Fruit fly (Drosophila melanogaster): ENCODE data around the gene unc-4.

Gene unc-4

dm6 chrX:17768130-17768697 lies at the start of gene unc-4:
TSS of gene unc-4 (plus strand) at chrX:17768569.
- TF ChIP-seq CG17801 (GFP tag; optimal IDR thresholded peaks at IDR 0.05; ENCODE audit: partially characterized antibody) = no peak

- TF ChIP-seq CG17801 (GFP tag; optimal IDR thresholded peaks at IDR 0.05; ENCODE audit: partially characterized antibody) = no peak
Observed at dm6 chrX:17718927-17719691, 49.3 kb upstream of the unc-4 start.

dm6 chrX:17720261-17721052 lies 47.9 kb upstream of the unc-4 start:
- no peak for TF ChIP-seq CG17801 (GFP tag; optimal IDR thresholded peaks at IDR 0.05; ENCODE audit: partially characterized antibody)

dm6 chrX:17722912-17723311 lies 45.5 kb upstream of the unc-4 start:
- no peak for TF ChIP-seq CG17801 (GFP tag; optimal IDR thresholded peaks at IDR 0.05; ENCODE audit: partially characterized antibody)

dm6 chrX:17724288-17724914 lies 44.0 kb upstream of the unc-4 start:
- TF ChIP-seq CG17801 (GFP tag; optimal IDR thresholded peaks at IDR 0.05; ENCODE audit: partially characterized antibody) = no peak

- TF ChIP-seq CG17801 (GFP tag; optimal IDR thresholded peaks at IDR 0.05; ENCODE audit: partially characterized antibody) = no peak
Observed at dm6 chrX:17725937-17726489, 42.4 kb upstream of the unc-4 start.

DNA sequence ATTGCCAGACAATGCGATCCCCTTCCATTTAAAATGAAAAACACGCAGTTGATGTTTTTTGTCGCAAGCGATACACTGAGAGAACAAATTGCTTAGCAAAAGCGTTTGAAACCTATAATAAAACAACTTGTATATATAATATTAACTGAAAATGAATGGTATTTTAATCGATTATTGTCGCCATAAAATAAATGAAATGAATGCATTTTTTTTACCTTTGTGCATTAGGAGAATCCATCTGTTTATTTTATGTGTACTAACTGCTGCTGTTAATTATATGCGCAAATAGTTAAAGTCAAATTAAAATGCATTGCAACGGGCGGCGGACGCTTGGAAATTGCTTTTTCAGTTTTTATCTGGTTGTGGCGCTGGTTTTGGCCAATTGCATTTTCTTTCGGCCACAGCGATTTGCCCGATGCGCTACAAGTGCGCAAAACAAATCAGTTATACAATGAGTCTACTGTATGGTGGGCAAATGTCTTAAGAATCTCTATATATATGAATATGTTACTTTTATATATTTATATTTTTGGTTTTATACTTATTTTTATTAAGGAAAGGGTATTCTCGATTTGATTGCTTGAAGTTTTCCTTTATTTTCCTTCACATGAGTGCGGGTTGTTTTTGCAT lies 41.7 kb upstream of the unc-4 start:
- peak; percentile 50 for TF ChIP-seq CG17801 (GFP tag; optimal IDR thresholded peaks at IDR 0.05; ENCODE audit: partially characterized antibody)

DNA sequence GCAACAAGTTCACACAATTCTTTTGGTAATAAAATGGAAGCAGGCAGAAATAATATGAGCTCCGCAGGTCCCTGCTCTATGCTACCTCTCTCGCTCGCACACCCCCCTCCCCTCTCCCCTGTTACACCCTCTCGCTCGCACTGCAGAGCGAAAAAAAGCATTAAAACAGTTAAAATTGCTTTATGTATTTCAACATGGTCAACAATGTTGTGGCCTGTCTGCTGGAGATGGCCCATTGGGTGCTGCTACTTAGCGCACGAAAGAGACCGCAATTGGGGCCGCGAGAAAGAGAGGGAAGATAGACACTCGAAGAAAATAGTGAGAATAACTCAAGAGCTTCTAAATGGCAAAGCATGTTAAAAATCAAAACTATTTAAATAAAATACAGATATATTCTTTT lies 40.0 kb upstream of the unc-4 start:
- no peak for TF ChIP-seq CG17801 (GFP tag; optimal IDR thresholded peaks at IDR 0.05; ENCODE audit: partially characterized antibody)

dm6 chrX:17732076-17732475 lies 36.3 kb upstream of the unc-4 start:
- TF ChIP-seq CG17801 (GFP tag; optimal IDR thresholded peaks at IDR 0.05; ENCODE audit: partially characterized antibody) = peak; percentile 43

- TF ChIP-seq CG17801 (GFP tag; optimal IDR thresholded peaks at IDR 0.05; ENCODE audit: partially characterized antibody) = no peak
Observed at dm6 chrX:17732684-17733083, 35.7 kb upstream of the unc-4 start.

- TF ChIP-seq CG17801 (GFP tag; optimal IDR thresholded peaks at IDR 0.05; ENCODE audit: partially characterized antibody) = no peak
Observed at dm6 chrX:17733698-17734248, 34.6 kb upstream of the unc-4 start.

DNA sequence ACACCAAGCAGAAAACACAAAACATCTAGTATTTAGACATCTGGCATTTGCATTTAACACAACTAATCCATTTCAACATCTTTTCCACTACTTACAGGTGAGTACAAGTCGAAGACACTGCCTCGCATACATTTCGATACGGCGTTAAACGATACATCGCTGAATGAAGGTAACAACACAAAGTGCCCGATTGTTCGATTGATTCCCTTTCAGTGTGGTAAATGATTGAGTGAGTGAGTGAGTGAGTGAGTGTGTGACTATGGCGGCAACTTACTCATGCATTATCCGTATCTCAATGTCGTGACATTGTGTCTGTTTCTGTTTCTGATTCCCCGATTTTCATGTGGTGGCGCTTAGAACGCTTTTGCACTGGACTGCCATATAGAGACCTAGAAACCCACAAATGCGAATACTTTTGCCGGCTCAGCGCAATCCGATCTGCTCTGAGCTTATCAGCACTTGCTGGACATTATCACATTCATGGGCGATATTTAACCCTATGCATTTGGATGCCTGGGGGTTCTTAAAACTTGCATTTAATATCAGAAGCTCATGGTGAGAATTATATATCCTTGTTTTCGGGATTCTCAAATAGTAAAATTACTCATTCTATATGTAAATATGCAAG lies 32.2 kb upstream of the unc-4 start:
- TF ChIP-seq CG17801 (GFP tag; optimal IDR thresholded peaks at IDR 0.05; ENCODE audit: partially characterized antibody) = no peak

dm6 chrX:17737024-17737685 lies 31.2 kb upstream of the unc-4 start:
- TF ChIP-seq CG17801 (GFP tag; optimal IDR thresholded peaks at IDR 0.05; ENCODE audit: partially characterized antibody) = no peak

Measured in ovary, adult (tissue).